Fruit fly (Drosophila melanogaster): Measurements from ENCODE around the gene CG13039.
A peak's percentile ranks its signal among the peaks of the same experiment; 100 is the strongest.

Gene CG13039

dm6 chr3L:16364182-16364581 lies 37.6 kb upstream of the CG13039 start:
- TF ChIP-seq fd85E (GFP tag; optimal IDR thresholded peaks at IDR 0.05) (peak; percentile 63), spab (GFP tag; optimal IDR thresholded peaks at IDR 0.05) (peak; percentile 88), CG6854 (GFP tag; optimal IDR thresholded peaks at IDR 0.05) (peak; percentile 64), topi (GFP tag; optimal IDR thresholded peaks at IDR 0.05) (peak; percentile 91), CG3919 (GFP tag; optimal IDR thresholded peaks at IDR 0.05) (peak; percentile 92), Eip93F (GFP tag; optimal IDR thresholded peaks at IDR 0.05) (peak; percentile 17), CG8632 (GFP tag; optimal IDR thresholded peaks at IDR 0.05) (peak; percentile 90), Ets96B (tag; optimal IDR thresholded peaks at IDR 0.05) (peak; percentile 90), Eip75B (GFP tag; optimal IDR thresholded peaks at IDR 0.05) (peak; percentile 93), Sox102F (GFP tag; optimal IDR thresholded peaks at IDR 0.05) (peak; percentile 85), Hr39 (GFP tag; optimal IDR thresholded peaks at IDR 0.05) (peak; percentile 75), CG11762 (GFP tag; optimal IDR thresholded peaks at IDR 0.05; ENCODE audit: insufficient read depth) (peak; percentile 84), Eip78C (GFP tag) (peak; percentile 98), CG3032 (tag; optimal IDR thresholded peaks at IDR 0.05) (peak; percentile 93), CG15336 (GFP tag; IDR thresholded peaks at IDR 0.05) (peak; percentile 69), fd59A (GFP tag; optimal IDR thresholded peaks at IDR 0.05) (peak; percentile 87), CG11902 (GFP tag; optimal IDR thresholded peaks at IDR 0.05) (peak; percentile 79), esn (GFP tag; optimal IDR thresholded peaks at IDR 0.05) (peak; percentile 89), CG6792 (GFP tag; optimal IDR thresholded peaks at IDR 0.05) (peak; percentile 86), Smox (GFP tag; optimal IDR thresholded peaks at IDR 0.05) (peak; percentile 85), Lpt (GFP tag; optimal IDR thresholded peaks at IDR 0.05) (peak; percentile 66), OdsH (GFP tag; optimal IDR thresholded peaks at IDR 0.05) (peak; percentile 87), cyc (GFP tag; optimal IDR thresholded peaks at IDR 0.05) (peak; percentile 83), CG16779 (tag; optimal IDR thresholded peaks at IDR 0.05) (peak; percentile 82), CG10631 (GFP tag; optimal IDR thresholded peaks at IDR 0.05) (peak; percentile 87), CG11294 (GFP tag; IDR thresholded peaks at IDR 0.05) (peak; percentile 45; the same call in 1 of the 2 replicates), CG31627 (GFP tag; optimal IDR thresholded peaks at IDR 0.05) (peak; percentile 78), CG32006 (GFP tag; optimal IDR thresholded peaks at IDR 0.05) (peak; percentile 74), achi (GFP tag; optimal IDR thresholded peaks at IDR 0.05) (peak; percentile 86), Sox14 (GFP tag; optimal IDR thresholded peaks at IDR 0.05) (peak; percentile 87), Ets21C (GFP tag; optimal IDR thresholded peaks at IDR 0.05) (peak; percentile 69), CG6163 (GFP tag; IDR thresholded peaks at IDR 0.05) (no peak; the same call in 1 of the 3 replicates), Hr4 (GFP tag; optimal IDR thresholded peaks at IDR 0.05) (peak; percentile 44), svp (GFP tag) (peak; percentile 94), Hr38 (GFP tag; optimal IDR thresholded peaks at IDR 0.05) (no peak), fkh (GFP tag; optimal IDR thresholded peaks at IDR 0.05) (no peak), CG9139 (GFP tag; optimal IDR thresholded peaks at IDR 0.05) (peak; percentile 81), eg (GFP tag; IDR thresholded peaks at IDR 0.05) (no peak), pdm3 (GFP tag; optimal IDR thresholded peaks at IDR 0.05) (peak; percentile 85), CG6276 (GFP tag; optimal IDR thresholded peaks at IDR 0.05) (peak; percentile 31), ss (GFP tag; optimal IDR thresholded peaks at IDR 0.05) (peak; percentile 91 to 94), Sox15 (GFP tag; optimal IDR thresholded peaks at IDR 0.05) (peak; percentile 65), Blimp-1 (GFP tag; optimal IDR thresholded peaks at IDR 0.05) (peak; percentile 63), Met (GFP tag; optimal IDR thresholded peaks at IDR 0.05) (peak; percentile 85), CG7368 (GFP tag; optimal IDR thresholded peaks at IDR 0.05) (peak; percentile 77), CG1621 (tag; optimal IDR thresholded peaks at IDR 0.05) (peak; percentile 84), Gug (GFP tag; IDR thresholded peaks at IDR 0.05) (no peak), CG34406 (GFP tag; optimal IDR thresholded peaks at IDR 0.05) (peak; percentile 89), dac (GFP tag; optimal IDR thresholded peaks at IDR 0.05) (no peak), CG8119 (GFP tag; IDR thresholded peaks at IDR 0.05) (peak; percentile 81), CG4318 (GFP tag; optimal IDR thresholded peaks at IDR 0.05) (peak; percentile 39), CG8319 (GFP tag; optimal IDR thresholded peaks at IDR 0.05) (peak; percentile 83), net (GFP tag; optimal IDR thresholded peaks at IDR 0.05) (peak; percentile 88)

Measured in whole organism, prepupa.